Worm (Caenorhabditis elegans): Measurements from ENCODE around the gene F16G10.9.

Gene F16G10.9

DNA sequence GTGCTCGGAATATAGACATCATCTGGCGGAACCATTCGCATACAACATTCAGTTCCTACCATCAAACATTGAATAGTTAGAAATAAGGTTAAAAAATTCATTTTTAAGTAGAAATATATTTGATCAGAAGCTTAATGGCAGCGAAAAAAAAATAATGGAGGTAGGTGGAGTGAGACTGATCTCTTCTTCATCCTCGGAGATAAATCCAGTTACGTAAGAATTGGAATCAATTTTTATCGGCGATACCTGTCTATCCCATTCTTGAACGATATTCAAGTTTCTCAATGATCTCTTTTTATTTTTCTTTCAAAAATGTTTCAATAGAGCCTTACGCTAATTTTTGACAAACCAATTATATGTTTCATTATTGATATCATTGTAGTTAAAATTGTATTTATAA, at the start of gene F16G10.9:
F16G10.9 (minus strand) TSS at position 101 of the 400 bp plus-strand sequence.
- TF ChIP-seq isw-1 (GFP tag; IDR thresholded peaks at IDR 0.05): no peak

DNA sequence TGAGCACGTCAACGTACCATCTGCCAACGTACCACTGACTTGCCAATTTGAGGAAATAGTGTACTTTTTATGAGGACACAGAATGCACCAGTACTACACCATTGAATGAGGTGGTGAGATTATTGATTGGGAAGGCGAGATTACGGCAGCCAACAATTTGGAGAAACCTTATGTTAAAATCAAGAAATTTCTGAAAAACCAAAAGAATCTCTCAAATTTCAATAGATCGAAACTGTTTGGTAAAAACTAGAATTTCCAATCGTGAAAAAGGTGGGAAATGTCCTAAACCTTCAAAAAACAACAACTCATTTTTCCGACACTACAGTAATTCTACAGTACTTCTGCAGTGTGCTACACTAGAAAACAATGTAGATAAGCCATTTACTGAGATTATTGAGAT, 46.6 kb upstream of the F16G10.9 start, which contains the start of gene ceh-86:
ceh-86 (minus strand) TSS at position 101 of the 400 bp plus-strand sequence.
- TF ChIP-seq xbp-1 (tag; optimal IDR thresholded peaks at IDR 0.05): no peak
- no peak for TF ChIP-seq hpl-2 (GFP tag; optimal IDR thresholded peaks at IDR 0.05)
- no peak for TF ChIP-seq nhr-237 (tag; optimal IDR thresholded peaks at IDR 0.05)
- no peak for TF ChIP-seq nhr-47 (tag; optimal IDR thresholded peaks at IDR 0.05)
- TF ChIP-seq aha-1 (tag; optimal IDR thresholded peaks at IDR 0.05): no peak
- TF ChIP-seq lir-3 (tag; optimal IDR thresholded peaks at IDR 0.05; ENCODE audit: poor library complexity): no peak
- no peak for TF ChIP-seq ama-1 (optimal IDR thresholded peaks at IDR 0.05)
- TF ChIP-seq sox-4 (tag; optimal IDR thresholded peaks at IDR 0.05): no peak
- no peak for TF ChIP-seq ces-1 (GFP tag; optimal IDR thresholded peaks at IDR 0.05)
- no peak for TF ChIP-seq isw-1 (GFP tag; IDR thresholded peaks at IDR 0.05)
- TF ChIP-seq dsc-1 (tag; optimal IDR thresholded peaks at IDR 0.05): no peak
- TF ChIP-seq swsn-7 (tag; optimal IDR thresholded peaks at IDR 0.05): no peak
- TF ChIP-seq lin-13 (GFP tag; optimal IDR thresholded peaks at IDR 0.05): no peak
- TF ChIP-seq egl-13 (tag; optimal IDR thresholded peaks at IDR 0.05): no peak
- no peak for TF ChIP-seq skn-1 (tag; optimal IDR thresholded peaks at IDR 0.05)

DNA sequence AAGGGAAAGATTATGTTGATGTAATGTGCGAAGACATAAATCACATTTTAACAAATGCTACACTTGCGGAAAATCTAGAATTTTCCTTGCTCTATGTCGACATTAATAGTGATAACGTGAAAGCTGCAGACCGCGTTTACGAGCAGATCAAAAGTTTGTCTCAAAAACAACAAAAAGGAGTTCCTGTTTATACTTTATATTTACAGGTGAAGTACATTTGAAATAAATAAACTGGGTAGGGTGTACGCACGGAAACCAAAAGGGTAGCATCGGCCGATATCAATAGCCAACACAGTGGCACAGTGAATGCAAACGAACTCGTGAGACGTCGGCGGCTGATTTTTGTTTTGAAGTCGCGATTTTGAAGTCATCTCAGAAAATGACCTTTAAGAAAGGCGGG, 37.0 kb upstream of the F16G10.9 start:
- TF ChIP-seq tlp-1 (tag; optimal IDR thresholded peaks at IDR 0.05) (no peak), ceh-82 (tag; optimal IDR thresholded peaks at IDR 0.05) (no peak), efl-1 (optimal IDR thresholded peaks at IDR 0.05) (no peak), efl-1 (GFP tag; optimal IDR thresholded peaks at IDR 0.05 in 1 of 2) (peak in 1 of 2 experiments; percentile 38), lin-14 (GFP tag; optimal IDR thresholded peaks at IDR 0.05) (no peak)

DNA sequence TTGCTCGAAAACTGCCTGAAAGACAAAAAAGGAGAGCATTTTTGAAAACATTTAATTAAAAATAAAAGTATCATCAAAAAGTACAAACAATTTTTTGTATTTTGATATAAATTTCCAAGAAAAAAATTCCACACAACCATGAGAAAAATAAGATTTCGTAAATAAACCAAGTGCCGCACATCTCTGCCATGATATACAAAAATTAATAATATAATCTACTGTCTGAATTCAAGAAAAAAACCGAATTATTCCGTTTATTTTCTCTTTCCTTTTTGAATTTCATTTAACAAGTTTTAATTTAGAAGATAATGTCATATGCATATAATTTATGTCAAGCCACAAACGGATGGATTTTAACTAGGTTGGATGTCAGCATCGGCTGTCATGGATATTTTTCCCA, 36.5 kb upstream of the F16G10.9 start, which contains the start of gene F42G2.2:
F42G2.2 (plus strand) TSS at position 301 of the 400 bp plus-strand sequence.
- no peak for TF ChIP-seq lin-14 (GFP tag; optimal IDR thresholded peaks at IDR 0.05)
- no peak for TF ChIP-seq nhr-84 (tag; optimal IDR thresholded peaks at IDR 0.05)
- no peak for TF ChIP-seq lir-3 (tag; optimal IDR thresholded peaks at IDR 0.05; ENCODE audit: poor library complexity)
- TF ChIP-seq vab-15 (tag; optimal IDR thresholded peaks at IDR 0.05): no peak
- TF ChIP-seq dsc-1 (tag; optimal IDR thresholded peaks at IDR 0.05): no peak
- TF ChIP-seq jun-1 (tag; optimal IDR thresholded peaks at IDR 0.05): no peak
- TF ChIP-seq alr-1 (tag; optimal IDR thresholded peaks at IDR 0.05; ENCODE audit: borderline replicate concordance): no peak
- no peak for TF ChIP-seq ztf-4 (tag; optimal IDR thresholded peaks at IDR 0.05)
- TF ChIP-seq unc-30 (tag; optimal IDR thresholded peaks at IDR 0.05): no peak

DNA sequence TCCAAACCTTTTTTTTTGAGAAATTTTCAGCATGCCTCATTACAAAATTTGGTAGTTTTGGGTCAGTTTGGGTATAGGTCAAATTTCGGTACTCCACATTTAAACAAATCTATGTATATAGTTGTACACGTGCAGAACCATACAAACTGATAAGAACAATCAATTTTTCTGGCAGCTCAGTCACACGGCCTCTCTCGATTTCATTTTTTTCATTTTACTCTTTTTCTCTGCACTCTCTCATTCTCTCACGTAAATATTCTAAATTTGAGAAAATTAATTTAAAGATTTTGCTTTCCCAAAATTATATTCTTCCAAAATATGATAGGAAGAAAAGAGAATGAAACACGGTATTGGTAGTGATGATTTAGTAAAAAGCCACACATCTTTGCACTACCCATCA, 35.8 kb upstream of the F16G10.9 start:
- no peak for TF ChIP-seq lir-3 (tag; optimal IDR thresholded peaks at IDR 0.05; ENCODE audit: poor library complexity)
- peak; percentile 22 for TF ChIP-seq elt-2 (tag; optimal IDR thresholded peaks at IDR 0.05)

DNA sequence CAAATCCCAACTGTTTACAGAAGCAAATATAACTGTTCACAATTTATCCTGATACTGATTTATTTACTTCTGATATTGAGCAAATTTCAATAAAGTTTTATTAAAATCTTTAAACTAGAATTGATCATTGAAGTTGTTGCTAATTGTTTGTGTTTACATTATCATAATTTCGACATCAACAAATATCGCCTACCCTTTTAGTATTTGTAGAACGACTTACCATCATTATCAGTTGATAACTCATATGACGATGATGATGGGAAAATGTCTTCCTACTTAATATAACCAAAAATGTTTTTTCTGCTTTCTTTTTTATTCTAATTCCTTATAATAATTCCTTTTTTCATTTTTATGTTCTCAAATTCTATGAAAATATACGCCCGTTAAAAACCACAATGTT, 35.3 kb upstream of the F16G10.9 start:
- TF ChIP-seq vab-15 (tag; optimal IDR thresholded peaks at IDR 0.05) (no peak), nhr-28 (tag; optimal IDR thresholded peaks at IDR 0.05) (no peak), hpl-2 (GFP tag; optimal IDR thresholded peaks at IDR 0.05) (peak; percentile 9), dsc-1 (tag; optimal IDR thresholded peaks at IDR 0.05) (no peak), isw-1 (GFP tag; IDR thresholded peaks at IDR 0.05) (no peak), elt-2 (tag; optimal IDR thresholded peaks at IDR 0.05) (peak; percentile 42), lir-3 (tag; optimal IDR thresholded peaks at IDR 0.05; ENCODE audit: poor library complexity) (no peak), C16A3.4 (tag; optimal IDR thresholded peaks at IDR 0.05) (no peak), egl-13 (tag; optimal IDR thresholded peaks at IDR 0.05) (no peak)

DNA sequence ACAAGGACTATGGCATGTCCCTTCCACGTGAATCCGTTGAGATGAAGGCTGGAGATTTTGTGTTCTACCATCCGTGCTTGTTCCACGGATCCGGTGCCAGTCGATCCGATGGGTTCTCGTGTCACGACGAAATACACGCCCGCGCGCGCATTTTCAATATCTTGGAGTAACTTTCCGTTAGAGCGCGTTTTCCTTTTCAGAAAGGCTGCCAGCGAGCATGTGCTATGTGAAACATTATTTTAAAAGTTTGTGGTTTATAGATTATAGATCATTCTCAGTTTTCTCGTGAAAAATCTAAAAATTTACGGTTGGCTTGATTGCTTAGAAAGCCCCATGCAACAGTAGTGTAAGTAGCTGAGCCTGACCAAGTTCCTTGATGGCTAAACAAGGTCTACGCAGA, 33.4 kb upstream of the F16G10.9 start, which contains the start of gene fbxc-20:
fbxc-20 (plus strand) TSS at position 301 of the 400 bp plus-strand sequence.
- TF ChIP-seq lir-3 (tag; optimal IDR thresholded peaks at IDR 0.05; ENCODE audit: poor library complexity): no peak
- TF ChIP-seq lin-13 (GFP tag; optimal IDR thresholded peaks at IDR 0.05): no peak
- TF ChIP-seq sptf-1 (tag; optimal IDR thresholded peaks at IDR 0.05): no peak
- no peak for TF ChIP-seq ets-5 (GFP tag; IDR thresholded peaks at IDR 0.05)
- no peak for TF ChIP-seq hlh-17 (GFP tag; optimal IDR thresholded peaks at IDR 0.05; ENCODE audit: borderline replicate concordance)
- no peak for TF ChIP-seq hpl-2 (GFP tag; optimal IDR thresholded peaks at IDR 0.05)
- TF ChIP-seq unc-86 (tag; optimal IDR thresholded peaks at IDR 0.05): no peak
- no peak for TF ChIP-seq dsc-1 (tag; optimal IDR thresholded peaks at IDR 0.05)
- no peak for TF ChIP-seq snpc-4 (tag; optimal IDR thresholded peaks at IDR 0.05)
- TF ChIP-seq nhr-11 (tag; optimal IDR thresholded peaks at IDR 0.05): no peak
- no peak for TF ChIP-seq elt-3 (tag; optimal IDR thresholded peaks at IDR 0.05)
- TF ChIP-seq ceh-82 (tag; optimal IDR thresholded peaks at IDR 0.05): no peak
- no peak for TF ChIP-seq pqm-1 (tag; optimal IDR thresholded peaks at IDR 0.05)
- no peak for TF ChIP-seq egl-13 (tag; optimal IDR thresholded peaks at IDR 0.05)
- TF ChIP-seq pax-3 (tag; optimal IDR thresholded peaks at IDR 0.05): no peak

Data from whole organism, L1 larva.